Worm (Caenorhabditis elegans) whole organism, young adult: Measurements from ENCODE around the gene H03G16.5.

Experiments
- C17E4.6 ChIP-seq: fragments of 200-800 bp; sonication (Bioruptor generic); IDR thresholded peaks from 2 replicates; pipeline ENCODE4 v1.3.6; 2022; ENCODE audit warnings: missing genetic modification reagents, missing genetic modification characterization, missing compliant biosample characterization
- F33H1.4 ChIP-seq: fragments of 200-800 bp; sonication (Bioruptor generic); IDR thresholded peaks from 2 replicates; pipeline ENCODE4 v1.3.6; 2022; ENCODE audit warnings: missing genetic modification reagents, missing genetic modification characterization, missing compliant biosample characterization
- F49E8.2 ChIP-seq: sonication (generic microtip); optimal IDR thresholded peaks from 3 replicates; lab custom pipeline; 2017; ENCODE audit warnings: missing genetic modification characterization, mild to moderate bottlenecking, missing compliant biosample characterization, antibody characterized with exemption, moderate library complexity; ENCODE audit not compliant: insufficient read depth
- F55B11.4 ChIP-seq: sonication (generic microtip); optimal IDR thresholded peaks from 2 replicates; lab custom pipeline; 2016; ENCODE audit warnings: missing compliant biosample characterization, missing genetic modification characterization, borderline replicate concordance; ENCODE audit not compliant: insufficient read depth
- T26A5.8 ChIP-seq: sonication (generic microtip); optimal IDR thresholded peaks from 2 replicates; lab custom pipeline; 2016; ENCODE audit warnings: missing genetic modification characterization, missing compliant biosample characterization
- Y53G8AR.9 ChIP-seq: fragments of 200-800 bp; sonication (Bioruptor generic); conservative IDR thresholded peaks from 2 replicates; pipeline ENCODE4 v1.3.6; 2022; ENCODE audit warnings: missing genetic modification reagents, missing genetic modification characterization, missing compliant biosample characterization
- Y95B8A.8 ChIP-seq: fragments of 200-800 bp; sonication (Bioruptor generic); IDR thresholded peaks from 2 replicates; pipeline ENCODE4 v1.3.6; 2022; ENCODE audit warnings: missing genetic modification reagents, missing genetic modification characterization, missing compliant biosample characterization
- attf-3 ChIP-seq: fragments of 200-800 bp; sonication (Bioruptor generic); conservative IDR thresholded peaks from 2 replicates; pipeline ENCODE4 v1.3.6; 2022; ENCODE audit warnings: missing genetic modification reagents, missing genetic modification characterization, missing compliant biosample characterization
- bed-1 ChIP-seq: fragments of 200-800 bp; sonication (Bioruptor generic); IDR thresholded peaks from 2 replicates; pipeline ENCODE4 v1.3.6; 2022; ENCODE audit warnings: missing genetic modification reagents, missing genetic modification characterization, missing compliant biosample characterization
- cebp-1 ChIP-seq, 2 experiments: fragments of 200-800 bp in 1 of 2; sonication (Bioruptor generic) in 1 of 2; sonication (generic microtip) in 1 of 2; IDR thresholded peaks in 1 of 2; optimal IDR thresholded peaks in 1 of 2; 2 replicates each; pipeline versions ENCODE4 v1.3.6 to Lab custom; 2017 to 2022; ENCODE audit warnings: missing compliant biosample characterization in 2 of 2, missing genetic modification characterization in 2 of 2, mild to moderate bottlenecking in 1 of 2, missing genetic modification reagents in 1 of 2, moderate library complexity in 1 of 2
- cebp-2 ChIP-seq: fragments of 200-800 bp; sonication (Bioruptor generic); IDR thresholded peaks from 2 replicates; pipeline ENCODE4 v1.3.6; 2022; ENCODE audit warnings: missing genetic modification characterization, missing compliant biosample characterization
- ceh-58 ChIP-seq: fragments of 200-800 bp; sonication (Bioruptor generic); IDR thresholded peaks from 2 replicates; pipeline ENCODE4 v1.3.6; 2022; ENCODE audit warnings: missing genetic modification characterization, missing compliant biosample characterization
- die-1 ChIP-seq: sonication (generic microtip); optimal IDR thresholded peaks from 2 replicates; lab custom pipeline; 2016; ENCODE audit warnings: missing genotype, mild to moderate bottlenecking, missing genetic modification characterization, missing compliant biosample characterization
- dpff-1 ChIP-seq: sonication (generic microtip); optimal IDR thresholded peaks from 2 replicates; lab custom pipeline; 2017; ENCODE audit warnings: mild to moderate bottlenecking, missing genetic modification characterization, missing compliant biosample characterization
- efl-1 ChIP-seq: fragments of 150-350 bp; optimal IDR thresholded peaks from 2 replicates; lab custom pipeline; 2014; ENCODE audit warnings: missing biosample characterization, missing genetic modification reagents, missing genetic modification characterization
- egl-18 ChIP-seq: fragments of 200-800 bp; sonication (Bioruptor generic); IDR thresholded peaks from 2 replicates; pipeline ENCODE4 v1.3.6; 2022; ENCODE audit warnings: missing genetic modification reagents, missing genetic modification characterization, missing compliant biosample characterization
- ets-4 ChIP-seq: fragments of 200-800 bp; sonication (Bioruptor generic); optimal IDR thresholded peaks from 2 replicates; lab custom pipeline; 2018; ENCODE audit warnings: mild to moderate bottlenecking, missing genetic modification characterization, missing compliant biosample characterization
- hlh-26 ChIP-seq: fragments of 200-800 bp; sonication (Bioruptor generic); conservative IDR thresholded peaks from 2 replicates; pipeline ENCODE4 v1.3.6; 2022; ENCODE audit warnings: missing genetic modification reagents, missing genetic modification characterization, missing compliant biosample characterization
- lag-1 ChIP-seq: fragments of 200-800 bp; sonication (Bioruptor generic); IDR thresholded peaks from 2 replicates; pipeline ENCODE4 v1.3.6; 2022; ENCODE audit warnings: missing genetic modification reagents, missing genetic modification characterization, missing compliant biosample characterization
- lin-40 ChIP-seq: sonication (generic microtip); optimal IDR thresholded peaks from 2 replicates; lab custom pipeline; 2016; ENCODE audit warnings: missing genetic modification characterization, mild to moderate bottlenecking, missing compliant biosample characterization, missing genotype, missing genetic modification reagents
- lir-1 ChIP-seq: fragments of 200-800 bp; sonication (Bioruptor generic); conservative IDR thresholded peaks from 2 replicates; pipeline ENCODE4 v1.3.6; 2022; ENCODE audit warnings: missing genetic modification reagents, missing genetic modification characterization, missing compliant biosample characterization
- madf-3 ChIP-seq: fragments of 200-800 bp; sonication (Bioruptor generic); IDR thresholded peaks from 2 replicates; pipeline ENCODE4 v1.3.6; 2022; ENCODE audit warnings: missing genetic modification reagents, missing genetic modification characterization, missing compliant biosample characterization
- madf-6 ChIP-seq: fragments of 200-800 bp; sonication (Bioruptor generic); IDR thresholded peaks from 2 replicates; pipeline ENCODE4 v1.3.6; 2022; ENCODE audit warnings: missing genetic modification reagents, missing genetic modification characterization, missing compliant biosample characterization
- madf-8 ChIP-seq: fragments of 200-800 bp; sonication (Bioruptor generic); conservative IDR thresholded peaks from 2 replicates; pipeline ENCODE4 v1.3.6; 2022; ENCODE audit warnings: missing genetic modification reagents, missing genetic modification characterization, missing compliant biosample characterization
- mxl-1 ChIP-seq: sonication (generic microtip); optimal IDR thresholded peaks from 2 replicates; lab custom pipeline; 2016; ENCODE audit warnings: missing genetic modification characterization, missing compliant biosample characterization
- nfya-2 ChIP-seq: fragments of 200-800 bp; sonication (Bioruptor generic); IDR thresholded peaks from 2 replicates; pipeline ENCODE4 v1.3.6; 2022; ENCODE audit warnings: missing genetic modification reagents, missing genetic modification characterization, missing compliant biosample characterization
- nhr-120 ChIP-seq: fragments of 200-800 bp; sonication (Bioruptor generic); IDR thresholded peaks from 2 replicates; pipeline ENCODE4 v1.3.6; 2022; ENCODE audit warnings: missing genetic modification characterization, missing compliant biosample characterization
- rcor-1 ChIP-seq: fragments of 200-800 bp; sonication (Bioruptor generic); IDR thresholded peaks from 2 replicates; pipeline ENCODE4 v1.3.6; 2022; ENCODE audit warnings: missing genetic modification reagents, missing genetic modification characterization, missing compliant biosample characterization
- rec-8 ChIP-seq, 2 experiments: sonication (generic microtip); optimal IDR thresholded peaks; 2 replicates each; lab custom pipeline; 2016; ENCODE audit warnings: mild to moderate bottlenecking in 2 of 2, missing genetic modification characterization in 2 of 2, missing genetic modification reagents in 2 of 2, missing genotype in 2 of 2, missing biosample characterization in 1 of 2, missing compliant biosample characterization in 1 of 2, moderate library complexity in 1 of 2
- snpc-1.1 ChIP-seq: sonication (generic microtip); optimal IDR thresholded peaks from 2 replicates; lab custom pipeline; 2017; ENCODE audit warnings: missing genetic modification characterization, mild to moderate bottlenecking, missing compliant biosample characterization, antibody characterized with exemption, moderate library complexity, missing genotype, missing genetic modification reagents; ENCODE audit not compliant: insufficient read depth
- tbx-9 ChIP-seq: sonication (generic microtip); optimal IDR thresholded peaks from 2 replicates; lab custom pipeline; 2016; ENCODE audit warnings: borderline replicate concordance, missing genetic modification characterization, inconsistent platforms, missing compliant biosample characterization
- zim-3 ChIP-seq: sonication (generic microtip); optimal IDR thresholded peaks from 2 replicates; lab custom pipeline; 2017; ENCODE audit warnings: mild to moderate bottlenecking, missing genetic modification characterization, moderate library complexity, missing compliant biosample characterization
- ztf-18 ChIP-seq: sonication (generic microtip); optimal IDR thresholded peaks from 2 replicates; lab custom pipeline; 2016; ENCODE audit warnings: missing genotype, mild to moderate bottlenecking, missing genetic modification characterization, missing compliant biosample characterization
- ztf-28 ChIP-seq: fragments of 200-800 bp; sonication (Bioruptor generic); IDR thresholded peaks from 2 replicates; pipeline ENCODE4 v1.3.6; 2022; ENCODE audit warnings: missing genetic modification reagents, missing genetic modification characterization, missing compliant biosample characterization

Gene H03G16.5

ce11 chrX:15027566-15027965 is 29.1 kb downstream of the H03G16.5 start:
- TF ChIP-seq Y53G8AR.9 (GFP tag; lab: Robert Waterston, UW) (no peak), dpff-1 (tag; lab: Kevin White, UChicago) (no peak), mxl-1 (no peak), lag-1 (no peak), ets-4 (GFP tag; lab: Kevin White, UChicago) (no peak), rec-8 (tag; optimal IDR thresholded peaks at IDR 0.05; lab: Kevin White, UChicago) (no peak)

ce11 chrX:15026008-15026407 is 30.6 kb downstream of the H03G16.5 start, which contains the start of gene seb-3:
TSS of gene seb-3 (plus strand) at chrX:15026308.
- TF ChIP-seq efl-1 (GFP tag; lab: Kevin White, UChicago) (no peak), F33H1.4 (GFP tag; lab: Robert Waterston, UW) (no peak), cebp-2 (GFP tag; lab: Robert Waterston, UW) (no peak), ztf-28 (no peak), nhr-120 (GFP tag; lab: Robert Waterston, UW) (no peak), rcor-1 (GFP tag; lab: Robert Waterston, UW) (no peak), C17E4.6 (GFP tag; lab: Robert Waterston, UW) (no peak), cebp-1 (GFP tag; IDR thresholded peaks at IDR 0.05; lab: Robert Waterston, UW) (no peak), cebp-1 (tag; optimal IDR thresholded peaks at IDR 0.05; lab: Kevin White, UChicago) (no peak), Y95B8A.8 (GFP tag; lab: Robert Waterston, UW) (no peak), zim-3 (tag; lab: Kevin White, UChicago) (no peak), hlh-26 (GFP tag; lab: Robert Waterston, UW) (no peak), nfya-2 (GFP tag; lab: Robert Waterston, UW) (no peak), die-1 (no peak), lir-1 (no peak), egl-18 (GFP tag; lab: Robert Waterston, UW) (no peak), madf-8 (GFP tag; lab: Robert Waterston, UW) (no peak), lin-40 (tag; lab: Kevin White, UChicago) (no peak), snpc-1.1 (no peak)

ce11 chrX:15016102-15016501 is 40.5 kb downstream of the H03G16.5 start:
- TF ChIP-seq F49E8.2 (no peak), ceh-58 (GFP tag; lab: Robert Waterston, UW) (no peak), ztf-18 (tag; lab: Kevin White, UChicago) (no peak), F55B11.4 (tag; lab: Kevin White, UChicago) (no peak), madf-3 (GFP tag; lab: Robert Waterston, UW) (no peak), snpc-1.1 (no peak), madf-6 (GFP tag; lab: Robert Waterston, UW) (no peak), cebp-2 (GFP tag; lab: Robert Waterston, UW) (no peak), attf-3 (GFP tag; lab: Robert Waterston, UW) (no peak), efl-1 (GFP tag; lab: Kevin White, UChicago) (no peak), tbx-9 (tag; lab: Kevin White, UChicago) (no peak), T26A5.8 (tag; lab: Kevin White, UChicago) (no peak), bed-1 (GFP tag; lab: Robert Waterston, UW) (no peak)
- TF ChIP-seq, all 124 proteins: peak for 0
